Fruit fly (Drosophila melanogaster) whole organism, wandering third instar larva: ENCODE results near the gene Dif.
A peak's percentile ranks its signal among the peaks of the same experiment; 100 is the strongest.

Source experiments
- CG32264 ChIP-seq: fragments of 200-800 bp; sonication (Bioruptor generic); optimal IDR thresholded peaks from 2 replicates; lab custom pipeline; 2016; ENCODE audit warnings: missing biosample characterization, missing genetic modification characterization
- CG9705 ChIP-seq: fragments of 200-800 bp; sonication (Bioruptor generic); optimal IDR thresholded peaks from 2 replicates; lab custom pipeline; 2018; ENCODE audit warnings: missing biosample characterization, mild to moderate bottlenecking, missing genetic modification characterization
- CrebA ChIP-seq: fragments of 200-800 bp; sonication (Bioruptor generic); optimal IDR thresholded peaks from 2 replicates; lab custom pipeline; 2016; ENCODE audit warnings: missing biosample characterization, mild to moderate bottlenecking, missing genetic modification characterization, borderline replicate concordance
- Dfd ChIP-seq: fragments of >200 bp; optimal IDR thresholded peaks from 2 replicates; lab custom pipeline; 2017; ENCODE audit warnings: missing biosample characterization, missing genetic modification characterization
- Dif ChIP-seq: fragments of 200-275, 200-300 bp; sonication (Bioruptor generic); optimal IDR thresholded peaks from 2 replicates; lab custom pipeline; 2018; ENCODE audit warnings: missing biosample characterization, missing genetic modification characterization; ENCODE audit not compliant: partially characterized antibody
- GATAd ChIP-seq: sonication (Bioruptor generic); optimal IDR thresholded peaks from 2 replicates; lab custom pipeline; 2016; ENCODE audit warnings: missing biosample characterization, missing genetic modification characterization
- HLH106 ChIP-seq: fragments of 200-800 bp; optimal IDR thresholded peaks from 3 replicates; lab custom pipeline; 2019; ENCODE audit warnings: missing biosample characterization, mild to moderate bottlenecking, missing genetic modification characterization, moderate library complexity
- Hnf4 ChIP-seq: fragments of 200-800 bp; sonication (Bioruptor generic); optimal IDR thresholded peaks from 2 replicates; lab custom pipeline; 2016; ENCODE audit warnings: missing biosample characterization, mild to moderate bottlenecking, missing genetic modification characterization
- Hr83 ChIP-seq: fragments of 200-300 bp; sonication (Bioruptor generic); optimal IDR thresholded peaks from 2 replicates; lab custom pipeline; 2016; ENCODE audit warnings: missing biosample characterization, mild to moderate bottlenecking, missing genetic modification characterization, moderate library complexity; ENCODE audit not compliant: poor library complexity, severe bottlenecking
- Jra ChIP-seq: sonication (Bioruptor generic); optimal IDR thresholded peaks from 2 replicates; lab custom pipeline; 2016; ENCODE audit warnings: missing biosample characterization, missing genetic modification characterization
- Myc ChIP-seq: fragments of >200 bp; optimal IDR thresholded peaks from 2 replicates; lab custom pipeline; 2017
- N ChIP-seq: fragments of >200 bp; optimal IDR thresholded peaks from 2 replicates; lab custom pipeline; 2018; ENCODE audit warnings: missing biosample characterization, missing external identifiers, missing genetic modification characterization
- OdsH ChIP-seq: fragments of 200-800 bp; sonication (Bioruptor generic); optimal IDR thresholded peaks from 2 replicates; lab custom pipeline; 2016; ENCODE audit warnings: missing biosample characterization, mild to moderate bottlenecking, missing genetic modification characterization
- Rel ChIP-seq, 2 experiments: fragments of 200-800 bp; sonication (Bioruptor generic) in 1 of 2; optimal IDR thresholded peaks; 2 replicates in 1 of 2; 3 replicates in 1 of 2; lab custom pipeline; 2016 to 2019; ENCODE audit warnings: mild to moderate bottlenecking in 2 of 2, missing biosample characterization in 2 of 2, missing genetic modification characterization in 2 of 2, moderate library complexity in 1 of 2
- Vsx2 ChIP-seq: fragments of 200-300, 225-300 bp; sonication (Bioruptor generic); optimal IDR thresholded peaks from 2 replicates; lab custom pipeline; 2018; ENCODE audit warnings: missing biosample characterization, missing genetic modification characterization; ENCODE audit not compliant: partially characterized antibody
- br ChIP-seq: fragments of 200-800 bp; sonication (Bioruptor generic); optimal IDR thresholded peaks from 2 replicates; lab custom pipeline; 2016; ENCODE audit warnings: missing biosample characterization, missing genetic modification characterization
- brk ChIP-seq: fragments of 200-800 bp; sonication (Bioruptor generic); optimal IDR thresholded peaks from 2 replicates; lab custom pipeline; 2016; ENCODE audit warnings: missing biosample characterization, mild to moderate bottlenecking, missing genetic modification characterization
- dl ChIP-seq, 2 experiments: fragments of 175-275, 200-275 bp in 1 of 2; fragments of 200-275 bp in 1 of 2; sonication (Bioruptor generic); optimal IDR thresholded peaks; lab custom pipeline; 2018; ENCODE audit warnings: mild to moderate bottlenecking in 2 of 2, missing biosample characterization in 2 of 2, missing genetic modification characterization in 2 of 2, moderate library complexity in 2 of 2; ENCODE audit not compliant: partially characterized antibody in 2 of 2, insufficient read depth in 1 of 2
- dsf ChIP-seq: sonication (Bioruptor generic); optimal IDR thresholded peaks from 2 replicates; lab custom pipeline; 2016; ENCODE audit warnings: missing biosample characterization, missing genetic modification characterization, borderline replicate concordance
- ey ChIP-seq: fragments of 200-800 bp; sonication (Bioruptor generic); optimal IDR thresholded peaks from 2 replicates; lab custom pipeline; 2016; ENCODE audit warnings: missing biosample characterization, missing genetic modification characterization
- foxo ChIP-seq, 2 experiments: fragments of 200-800 bp; sonication (Bioruptor generic); optimal IDR thresholded peaks; 2 replicates in 1 of 2; 3 replicates in 1 of 2; lab custom pipeline; 2016 to 2017; ENCODE audit warnings: missing biosample characterization in 2 of 2, missing genetic modification characterization in 2 of 2
- fru ChIP-seq: fragments of 200-800 bp; sonication (Bioruptor generic); optimal IDR thresholded peaks from 3 replicates; lab custom pipeline; 2016; ENCODE audit warnings: missing biosample characterization, mild to moderate bottlenecking, missing genetic modification characterization
- h ChIP-seq: fragments of 200-800 bp; sonication (Bioruptor generic); optimal IDR thresholded peaks from 3 replicates; lab custom pipeline; 2016; ENCODE audit warnings: missing biosample characterization, mild to moderate bottlenecking, missing genetic modification characterization
- lola ChIP-seq: fragments of >200 bp; optimal IDR thresholded peaks from 2 replicates; lab custom pipeline; 2017; ENCODE audit warnings: missing biosample characterization, missing genetic modification characterization
- pan ChIP-seq: fragments of >200 bp; optimal IDR thresholded peaks from 2 replicates; lab custom pipeline; 2017
- psq ChIP-seq: fragments of 200-800 bp; sonication (Bioruptor generic); optimal IDR thresholded peaks from 3 replicates; lab custom pipeline; 2017; ENCODE audit warnings: missing biosample characterization, mild to moderate bottlenecking, missing genetic modification characterization, moderate library complexity
- rgr ChIP-seq: fragments of 200-800 bp; sonication (Bioruptor generic); optimal IDR thresholded peaks from 3 replicates; lab custom pipeline; 2016; ENCODE audit warnings: missing biosample characterization, mild to moderate bottlenecking, missing genetic modification characterization
- sage ChIP-seq: fragments of 200-800 bp; sonication (Bioruptor generic); optimal IDR thresholded peaks from 2 replicates; lab custom pipeline; 2016; ENCODE audit warnings: missing biosample characterization, mild to moderate bottlenecking, missing genetic modification characterization
- sv ChIP-seq: fragments of 200-800 bp; sonication (Bioruptor generic); optimal IDR thresholded peaks from 3 replicates; lab custom pipeline; 2016; ENCODE audit warnings: missing biosample characterization, missing genetic modification characterization
- tai ChIP-seq: sonication (Bioruptor generic); optimal IDR thresholded peaks from 2 replicates; lab custom pipeline; 2016; ENCODE audit warnings: missing biosample characterization, missing genetic modification characterization
- usp ChIP-seq: fragments of >200 bp; optimal IDR thresholded peaks from 2 replicates; lab custom pipeline; 2017; ENCODE audit warnings: missing biosample characterization, missing genetic modification characterization
- woc ChIP-seq: sonication (Bioruptor generic); optimal IDR thresholded peaks from 2 replicates; lab custom pipeline; 2016; ENCODE audit warnings: missing biosample characterization, mild to moderate bottlenecking, missing genetic modification characterization

The Dif gene

dm6 chr2L:17466950-17467349 lies 34.0 kb upstream of the Dif start:
- TF ChIP-seq fru (GFP tag; lab: Kevin White, UChicago) (peak; percentile 28), lola (GFP tag; lab: Kevin White, UChicago) (no peak), foxo (GFP tag; optimal IDR thresholded peaks at IDR 0.05; lab: Kevin White, UChicago) (peak in 1 of 2 experiments; percentile 28), OdsH (no peak), rgr (peak; percentile 1)

dm6 chr2L:17465915-17466677 lies 33.1 kb upstream of the Dif start:
- TF ChIP-seq CG9705 (GFP tag; lab: Kevin White, UChicago) (no peak), HLH106 (tag; lab: Kevin White, UChicago) (peak; percentile 29), Hr83 (GFP tag; lab: Kevin White, UChicago) (no peak), brk (GFP tag; lab: Kevin White, UChicago) (no peak), ey (GFP tag; lab: Kevin White, UChicago) (peak; percentile 57), OdsH (peak; percentile 47), Dif (GFP tag; lab: Kevin White, UChicago) (no peak), h (peak; percentile 46), N (GFP tag; lab: Kevin White, UChicago) (no peak), Dfd (GFP tag; lab: Kevin White, UChicago) (no peak), Jra (GFP tag; lab: Kevin White, UChicago) (no peak), dsf (GFP tag; lab: Kevin White, UChicago) (no peak), GATAd (no peak), br (GFP tag; lab: Kevin White, UChicago) (peak; percentile 3), Myc (lab: Kevin White, UChicago) (no peak), dl (GFP tag; optimal IDR thresholded peaks at IDR 0.05; lab: Kevin White, UChicago; ENCODE audit: insufficient read depth in 1 of 2, partially characterized antibody in 2 of 2) (no peak), pan (no peak), psq (GFP tag; lab: Kevin White, UChicago) (peak; percentile 19), tai (GFP tag; lab: Kevin White, UChicago) (no peak), fru (GFP tag; lab: Kevin White, UChicago) (peak; percentile 54), woc (GFP tag; lab: Kevin White, UChicago) (peak; percentile 11), Vsx2 (GFP tag; lab: Kevin White, UChicago) (no peak), foxo (GFP tag; optimal IDR thresholded peaks at IDR 0.05; lab: Kevin White, UChicago) (peak in 1 of 2 experiments; percentile 53), rgr (peak; percentile 53), Hnf4 (GFP tag; lab: Kevin White, UChicago) (peak; percentile 39), sv (GFP tag; lab: Kevin White, UChicago) (peak; percentile 66), CrebA (GFP tag; lab: Kevin White, UChicago) (no peak)
- TF ChIP-seq, all 38 proteins: peak for 12

- TF ChIP-seq pan (no peak), CG32264 (GFP tag; lab: Kevin White, UChicago) (no peak), usp (GFP tag; lab: Kevin White, UChicago) (no peak)
- TF ChIP-seq, all 38 proteins: peak for 0
These were observed 25.0 kb upstream of the Dif start, which contains the start of gene CG18563 for dm6 chr2L:17457944-17458343. Gene CG18563 (minus strand): TSS chr2L:17458044.

dm6 chr2L:17455823-17456222 lies 22.9 kb upstream of the Dif start, which contains the start of gene SPH93:
Gene SPH93 (minus strand): TSS chr2L:17455923.
- TF ChIP-seq Rel (GFP tag; optimal IDR thresholded peaks at IDR 0.05; lab: Kevin White, UChicago), result no peak
- peak; percentile 89 for TF ChIP-seq Rel (tag; optimal IDR thresholded peaks at IDR 0.05; lab: Kevin White, UChicago)
- TF ChIP-seq sage, result no peak
